Worm (Caenorhabditis elegans) whole organism, late embryonic: ENCODE results near the gene cyp-13B2.

Source experiments
- C08G9.2 ChIP-seq: sonication (generic microtip); optimal IDR thresholded peaks from 2 replicates; lab custom pipeline; 2016; ENCODE audit warnings: mild to moderate bottlenecking, missing genetic modification characterization, moderate library complexity, missing compliant biosample characterization
- K02D7.2 ChIP-seq: sonication (generic microtip); optimal IDR thresholded peaks from 2 replicates; lab custom pipeline; 2017; ENCODE audit warnings: mild to moderate bottlenecking, missing genetic modification characterization, missing compliant biosample characterization
- K09A11.1 ChIP-seq: sonication (generic microtip); optimal IDR thresholded peaks from 2 replicates; lab custom pipeline; 2017; ENCODE audit warnings: antibody characterized with exemption, mild to moderate bottlenecking, missing genetic modification characterization, missing compliant biosample characterization; ENCODE audit not compliant: insufficient read depth
- T23F11.4 ChIP-seq: fragments of 200-800 bp; sonication (Bioruptor generic); optimal IDR thresholded peaks from 2 replicates; lab custom pipeline; 2018; ENCODE audit warnings: mild to moderate bottlenecking, missing genetic modification characterization, missing compliant biosample characterization
- Y22D7AL.16 ChIP-seq: sonication (generic microtip); optimal IDR thresholded peaks from 2 replicates; lab custom pipeline; 2016; ENCODE audit warnings: missing genetic modification characterization, missing compliant biosample characterization
- ceh-18 ChIP-seq: sonication (generic microtip); optimal IDR thresholded peaks from 2 replicates; lab custom pipeline; 2016; ENCODE audit warnings: missing genetic modification characterization, missing compliant biosample characterization
- ceh-22 ChIP-seq: sonication (generic microtip); optimal IDR thresholded peaks from 2 replicates; lab custom pipeline; 2017; ENCODE audit warnings: missing biosample characterization, missing genetic modification characterization
- ceh-24 ChIP-seq: sonication (generic microtip); optimal IDR thresholded peaks from 2 replicates; lab custom pipeline; 2016; ENCODE audit warnings: mild to moderate bottlenecking, missing genetic modification characterization, missing compliant biosample characterization
- ceh-30 ChIP-seq: fragments of 150-350 bp; optimal IDR thresholded peaks from 2 replicates; lab custom pipeline; 2014; ENCODE audit warnings: missing biosample characterization, missing genetic modification characterization
- ceh-34 ChIP-seq: sonication (generic microtip); optimal IDR thresholded peaks from 2 replicates; lab custom pipeline; 2016; ENCODE audit warnings: mild to moderate bottlenecking, missing genetic modification characterization, missing compliant biosample characterization
- ceh-48 ChIP-seq: sonication (generic microtip); optimal IDR thresholded peaks from 2 replicates; lab custom pipeline; 2016; ENCODE audit warnings: missing genetic modification characterization, inconsistent platforms, missing compliant biosample characterization
- ceh-6 ChIP-seq: fragments of 200-800 bp; sonication (Bioruptor generic); optimal IDR thresholded peaks from 2 replicates; lab custom pipeline; 2018; ENCODE audit warnings: mild to moderate bottlenecking, missing genetic modification characterization, missing compliant biosample characterization
- ceh-9 ChIP-seq: sonication (generic microtip); optimal IDR thresholded peaks from 2 replicates; lab custom pipeline; 2016; ENCODE audit warnings: mild to moderate bottlenecking, missing genetic modification characterization, inconsistent platforms, missing compliant biosample characterization
- che-1 ChIP-seq: sonication (generic microtip); optimal IDR thresholded peaks from 2 replicates; lab custom pipeline; 2016; ENCODE audit warnings: mild to moderate bottlenecking, missing genetic modification characterization, missing compliant biosample characterization
- dmd-4 ChIP-seq: sonication (generic microtip); optimal IDR thresholded peaks from 2 replicates; lab custom pipeline; 2016; ENCODE audit warnings: borderline replicate concordance, missing genetic modification characterization, missing compliant biosample characterization
- elt-4 ChIP-seq: sonication (generic microtip); optimal IDR thresholded peaks from 2 replicates; lab custom pipeline; 2016; ENCODE audit warnings: missing genetic modification characterization, missing compliant biosample characterization
- ets-4 ChIP-seq: sonication (generic microtip); optimal IDR thresholded peaks from 2 replicates; lab custom pipeline; 2016; ENCODE audit warnings: missing genetic modification characterization, missing compliant biosample characterization
- eyg-1 ChIP-seq: sonication (generic microtip); optimal IDR thresholded peaks from 2 replicates; lab custom pipeline; 2016; ENCODE audit warnings: missing genotype, missing genetic modification characterization, missing compliant biosample characterization
- gmeb-2 ChIP-seq: sonication (generic microtip); optimal IDR thresholded peaks from 2 replicates; lab custom pipeline; 2016; ENCODE audit warnings: missing genetic modification characterization, inconsistent platforms, missing compliant biosample characterization
- hlh-13 ChIP-seq: fragments of 200-800 bp; sonication (Bioruptor generic); optimal IDR thresholded peaks from 2 replicates; lab custom pipeline; 2018; ENCODE audit warnings: mild to moderate bottlenecking, missing genetic modification characterization, missing compliant biosample characterization
- hlh-15 ChIP-seq: sonication (generic microtip); optimal IDR thresholded peaks from 2 replicates; lab custom pipeline; 2016; ENCODE audit warnings: missing genetic modification characterization, missing compliant biosample characterization
- hlh-30 ChIP-seq: sonication (generic microtip); optimal IDR thresholded peaks from 2 replicates; lab custom pipeline; 2017; ENCODE audit warnings: antibody characterized with exemption, missing genetic modification characterization, missing compliant biosample characterization; ENCODE audit not compliant: insufficient read depth
- hlh-6 ChIP-seq: sonication (generic microtip); optimal IDR thresholded peaks from 2 replicates; lab custom pipeline; 2016; ENCODE audit warnings: missing genotype, missing genetic modification characterization, missing compliant biosample characterization
- lim-6 ChIP-seq: sonication (generic microtip); optimal IDR thresholded peaks from 2 replicates; lab custom pipeline; 2016; ENCODE audit warnings: missing genetic modification characterization, missing compliant biosample characterization
- lin-11 ChIP-seq: fragments of 200-800 bp; sonication (Bioruptor generic); optimal IDR thresholded peaks from 2 replicates; lab custom pipeline; 2018; ENCODE audit warnings: mild to moderate bottlenecking, missing genetic modification characterization, missing compliant biosample characterization
- madf-2 ChIP-seq: sonication (generic microtip); optimal IDR thresholded peaks from 2 replicates; lab custom pipeline; 2017; ENCODE audit warnings: missing genetic modification characterization, missing compliant biosample characterization
- mec-3 ChIP-seq: sonication (generic microtip); optimal IDR thresholded peaks from 2 replicates; lab custom pipeline; 2016; ENCODE audit warnings: borderline replicate concordance, missing genetic modification characterization, missing compliant biosample characterization
- nfya-1 ChIP-seq: sonication (generic microtip); optimal IDR thresholded peaks from 2 replicates; lab custom pipeline; 2017; ENCODE audit warnings: missing genetic modification characterization, mild to moderate bottlenecking, missing compliant biosample characterization, antibody characterized with exemption, moderate library complexity
- nhr-11 ChIP-seq: fragments of 150-350 bp; optimal IDR thresholded peaks from 2 replicates; lab custom pipeline; 2014; ENCODE audit warnings: missing biosample characterization, missing genetic modification characterization
- pag-3 ChIP-seq: sonication (generic microtip); optimal IDR thresholded peaks from 2 replicates; lab custom pipeline; 2016; ENCODE audit warnings: missing compliant biosample characterization, missing genetic modification characterization, borderline replicate concordance
- pha-4 ChIP-seq: fragments of 150-350 bp; optimal IDR thresholded peaks from 2 replicates; lab custom pipeline; 2018; ENCODE audit warnings: missing biosample characterization, missing genetic modification reagents, missing genetic modification characterization
- pqm-1 ChIP-seq: sonication (generic microtip); optimal IDR thresholded peaks from 2 replicates; lab custom pipeline; 2016; ENCODE audit warnings: missing genetic modification characterization, missing compliant biosample characterization
- pros-1 ChIP-seq: fragments of 150-350 bp; optimal IDR thresholded peaks from 2 replicates; lab custom pipeline; 2014; ENCODE audit warnings: missing biosample characterization, missing genetic modification reagents, missing genetic modification characterization
- ref-2 ChIP-seq: sonication (generic microtip); optimal IDR thresholded peaks from 2 replicates; lab custom pipeline; 2016; ENCODE audit warnings: missing genetic modification characterization, missing compliant biosample characterization
- rnt-1 ChIP-seq: sonication (generic microtip); optimal IDR thresholded peaks from 2 replicates; lab custom pipeline; 2016; ENCODE audit warnings: missing genetic modification characterization, missing compliant biosample characterization
- sdc-2 ChIP-seq: sonication (generic microtip); optimal IDR thresholded peaks from 2 replicates; lab custom pipeline; 2016; ENCODE audit warnings: missing genotype, missing genetic modification characterization, missing compliant biosample characterization
- sox-2 ChIP-seq: fragments of 200-800 bp; sonication (Bioruptor generic); IDR thresholded peaks from 2 replicates; pipeline ENCODE4 v1.3.6; 2022; ENCODE audit warnings: missing genetic modification reagents, missing genetic modification characterization, missing compliant biosample characterization
- sox-4 ChIP-seq: sonication (generic microtip); optimal IDR thresholded peaks from 2 replicates; lab custom pipeline; 2017; ENCODE audit warnings: mild to moderate bottlenecking, missing genetic modification characterization, inconsistent platforms, missing compliant biosample characterization
- syd-9 ChIP-seq: sonication (generic microtip); optimal IDR thresholded peaks from 2 replicates; lab custom pipeline; 2016; ENCODE audit warnings: mild to moderate bottlenecking, missing genetic modification characterization, moderate library complexity, missing compliant biosample characterization
- tbx-2 ChIP-seq: sonication (generic microtip); optimal IDR thresholded peaks from 2 replicates; lab custom pipeline; 2016; ENCODE audit warnings: missing genetic modification characterization, missing compliant biosample characterization
- tbx-7 ChIP-seq: sonication (generic microtip); optimal IDR thresholded peaks from 2 replicates; lab custom pipeline; 2016; ENCODE audit warnings: missing genotype, missing genetic modification characterization, missing compliant biosample characterization
- unc-42 ChIP-seq: sonication (generic microtip); optimal IDR thresholded peaks from 2 replicates; lab custom pipeline; 2016; ENCODE audit warnings: missing genotype, missing genetic modification characterization, missing compliant biosample characterization
- unc-55 ChIP-seq: sonication (generic microtip); optimal IDR thresholded peaks from 2 replicates; lab custom pipeline; 2017; ENCODE audit warnings: missing biosample characterization, missing genetic modification reagents, missing genetic modification characterization
- unc-86 ChIP-seq: sonication (generic microtip); optimal IDR thresholded peaks from 2 replicates; lab custom pipeline; 2016; ENCODE audit warnings: missing genetic modification characterization, missing compliant biosample characterization
- zip-5 ChIP-seq: sonication (generic microtip); optimal IDR thresholded peaks from 2 replicates; lab custom pipeline; 2016; ENCODE audit warnings: missing genetic modification characterization, missing compliant biosample characterization

Gene cyp-13B2

ce11 chrX:14225273-14225672 is at the start of gene cyp-13B2:
cyp-13B2 (plus strand) TSS chrX:14225573.
- TF ChIP-seq nfya-1 (tag; lab: Kevin White, UChicago) (no peak), pag-3 (tag; lab: Kevin White, UChicago) (no peak), elt-4 (tag; lab: Kevin White, UChicago) (no peak), syd-9 (no peak), pros-1 (tag; lab: Kevin White, UChicago) (no peak), hlh-13 (GFP tag; lab: Kevin White, UChicago) (no peak), sdc-2 (tag; lab: Kevin White, UChicago) (no peak), ceh-34 (tag; lab: Kevin White, UChicago) (no peak), sox-2 (GFP tag; lab: Robert Waterston, UW) (no peak), ceh-22 (tag; lab: Kevin White, UChicago) (no peak), ceh-24 (tag; lab: Kevin White, UChicago) (no peak), T23F11.4 (GFP tag; lab: Kevin White, UChicago) (no peak), lin-11 (tag; lab: Kevin White, UChicago) (no peak), pqm-1 (tag; lab: Kevin White, UChicago) (no peak), tbx-2 (no peak), hlh-6 (no peak), mec-3 (no peak), hlh-30 (tag; lab: Kevin White, UChicago) (no peak)

- no peak for TF ChIP-seq ceh-6 (GFP tag; lab: Kevin White, UChicago)
- TF ChIP-seq lin-11 (tag; lab: Kevin White, UChicago) = no peak
- TF ChIP-seq ceh-34 (tag; lab: Kevin White, UChicago) = no peak
- TF ChIP-seq eyg-1 (tag; lab: Kevin White, UChicago) = no peak
- no peak for TF ChIP-seq unc-86
- TF ChIP-seq unc-42 (tag; lab: Kevin White, UChicago) = no peak
- TF ChIP-seq che-1 (tag; lab: Kevin White, UChicago) = no peak
- no peak for TF ChIP-seq mec-3
- no peak for TF ChIP-seq ref-2 (tag; lab: Kevin White, UChicago)
- no peak for TF ChIP-seq nhr-11
- no peak for TF ChIP-seq tbx-2
- TF ChIP-seq pros-1 (tag; lab: Kevin White, UChicago) = no peak
- no peak for TF ChIP-seq C08G9.2 (tag; lab: Kevin White, UChicago)
Measured at ce11 chrX:14175740-14176139, 49.6 kb upstream of the cyp-13B2 start, which contains the start of gene C37E2.2. C37E2.2 (plus strand) TSS chrX:14176040.

DNA sequence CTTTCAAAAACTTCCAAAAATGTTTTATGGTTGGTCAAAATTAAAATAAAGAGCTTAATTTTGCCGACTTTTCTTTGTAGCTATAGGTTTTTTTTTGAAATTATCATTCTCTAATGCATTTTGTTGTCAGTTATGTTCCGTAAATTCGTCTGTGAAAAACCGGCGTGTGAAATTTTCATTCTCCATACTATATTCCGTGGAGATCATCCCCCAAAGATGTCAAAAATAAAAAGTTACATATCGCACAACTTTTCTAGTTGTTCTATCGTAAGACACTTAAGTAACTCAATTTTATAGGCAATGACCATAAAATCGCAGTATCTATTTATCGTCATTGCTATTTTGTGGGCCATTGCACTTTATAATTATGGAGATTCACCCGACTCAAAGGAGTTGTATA is 46.7 kb upstream of the cyp-13B2 start, which contains the start of gene C37E2.10:
Gene C37E2.10, plus strand, starts transcription at position 301 of the 400 bp plus-strand sequence.
- no peak for TF ChIP-seq unc-55 (GFP tag; lab: Kevin White, UChicago)
- no peak for TF ChIP-seq ceh-34 (tag; lab: Kevin White, UChicago)
- no peak for TF ChIP-seq K09A11.1 (tag; lab: Kevin White, UChicago)
- no peak for TF ChIP-seq pag-3 (tag; lab: Kevin White, UChicago)
- TF ChIP-seq T23F11.4 (GFP tag; lab: Kevin White, UChicago) = no peak
- no peak for TF ChIP-seq K02D7.2 (tag; lab: Kevin White, UChicago)
- no peak for TF ChIP-seq nhr-11
- no peak for TF ChIP-seq dmd-4 (tag; lab: Kevin White, UChicago)
- no peak for TF ChIP-seq madf-2 (tag; lab: Kevin White, UChicago)
- no peak for TF ChIP-seq nfya-1 (tag; lab: Kevin White, UChicago)
- TF ChIP-seq hlh-15 = no peak
- TF ChIP-seq zip-5 (tag; lab: Kevin White, UChicago) = no peak
- no peak for TF ChIP-seq Y22D7AL.16
- TF ChIP-seq ceh-48 (tag; lab: Kevin White, UChicago) = no peak

- TF ChIP-seq pha-4 = no peak
- TF ChIP-seq madf-2 (tag; lab: Kevin White, UChicago) = no peak
- TF ChIP-seq tbx-7 (tag; lab: Kevin White, UChicago) = no peak
- no peak for TF ChIP-seq ceh-18 (tag; lab: Kevin White, UChicago)
- no peak for TF ChIP-seq lin-11 (tag; lab: Kevin White, UChicago)
- TF ChIP-seq rnt-1 = no peak
- TF ChIP-seq ceh-22 (tag; lab: Kevin White, UChicago) = no peak
- TF ChIP-seq ceh-30 = no peak
- TF ChIP-seq K02D7.2 (tag; lab: Kevin White, UChicago) = no peak
- no peak for TF ChIP-seq ceh-9 (tag; lab: Kevin White, UChicago)
- no peak for TF ChIP-seq ets-4 (tag; lab: Kevin White, UChicago)
- no peak for TF ChIP-seq elt-4 (tag; lab: Kevin White, UChicago)
- no peak for TF ChIP-seq lim-6 (tag; lab: Kevin White, UChicago)
- TF ChIP-seq ceh-48 (tag; lab: Kevin White, UChicago) = no peak
- TF ChIP-seq hlh-6 = no peak
- TF ChIP-seq gmeb-2 = no peak
- no peak for TF ChIP-seq sox-4 (tag; lab: Kevin White, UChicago)
Measured at ce11 chrX:14179488-14179887, 45.9 kb upstream of the cyp-13B2 start.
